Worm (Caenorhabditis elegans): ENCODE results near the gene C33H5.13.

C33H5.13 gene

DNA sequence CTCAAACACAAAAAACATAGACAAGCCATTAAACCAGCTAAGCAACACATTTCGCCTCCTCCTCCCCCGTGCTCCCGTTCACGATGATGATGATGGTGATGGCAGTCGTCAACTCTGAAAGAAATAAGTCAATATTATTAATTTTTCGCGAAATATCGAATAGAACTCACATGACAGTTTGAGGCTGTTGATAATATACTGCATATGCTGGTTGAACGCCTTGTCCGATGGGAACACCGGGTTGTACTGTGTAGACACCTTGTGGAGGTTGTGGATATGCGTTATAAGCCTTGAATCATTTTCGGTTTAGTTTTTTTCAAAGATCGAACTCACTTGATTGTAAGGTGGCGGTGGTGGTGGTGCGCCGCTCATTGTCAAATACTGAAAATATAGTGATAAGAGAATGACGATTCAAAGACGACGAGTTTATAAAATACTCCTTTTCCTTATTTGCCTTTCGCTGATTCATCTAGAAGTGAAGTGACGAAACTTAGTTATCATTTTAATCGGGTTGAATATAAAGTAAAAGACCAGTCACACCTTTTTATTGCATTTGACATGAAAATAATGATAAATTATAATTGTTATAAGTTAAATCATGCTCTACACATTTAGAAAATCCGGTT lies at the start of gene C33H5.13:
TSS of gene C33H5.13 (minus strand) at position 443 of the 626 bp plus-strand sequence.
- TF ChIP-seq unc-62 (GFP tag; optimal IDR thresholded peaks at IDR 0.05), result no peak

DNA sequence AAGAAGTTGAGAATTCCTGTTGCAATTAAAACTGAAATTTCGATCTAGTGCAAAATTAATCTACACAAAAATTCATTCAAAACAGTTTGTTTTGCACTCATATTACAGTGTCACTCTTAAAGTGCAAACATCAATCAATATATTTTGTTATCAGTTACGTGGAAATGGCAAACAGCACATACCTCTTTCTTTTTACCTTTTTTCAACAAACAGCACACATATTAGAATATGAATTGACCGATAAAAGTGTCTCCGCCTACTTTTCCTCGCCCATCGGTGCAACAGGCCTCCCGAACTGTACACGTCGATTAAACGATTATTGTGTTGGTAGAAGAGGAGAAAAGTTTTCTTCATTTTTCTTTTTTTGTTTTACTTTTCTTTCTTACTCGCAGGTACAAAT lies 49.2 kb upstream of the C33H5.13 start:
- no peak for TF ChIP-seq unc-62 (GFP tag; optimal IDR thresholded peaks at IDR 0.05)

ce11 chrIV:7839923-7840322 lies 47.9 kb upstream of the C33H5.13 start:
- no peak for TF ChIP-seq unc-62 (GFP tag; optimal IDR thresholded peaks at IDR 0.05)

ce11 chrIV:7838426-7838825 lies 46.4 kb upstream of the C33H5.13 start, which contains the start of gene C06A6.7:
TSS of gene C06A6.7 (minus strand) at chrIV:7838526.
- no peak for TF ChIP-seq unc-62 (GFP tag; optimal IDR thresholded peaks at IDR 0.05)

- no peak for TF ChIP-seq unc-62 (GFP tag; optimal IDR thresholded peaks at IDR 0.05)
These were observed 44.4 kb upstream of the C33H5.13 start for ce11 chrIV:7836491-7836890.

DNA sequence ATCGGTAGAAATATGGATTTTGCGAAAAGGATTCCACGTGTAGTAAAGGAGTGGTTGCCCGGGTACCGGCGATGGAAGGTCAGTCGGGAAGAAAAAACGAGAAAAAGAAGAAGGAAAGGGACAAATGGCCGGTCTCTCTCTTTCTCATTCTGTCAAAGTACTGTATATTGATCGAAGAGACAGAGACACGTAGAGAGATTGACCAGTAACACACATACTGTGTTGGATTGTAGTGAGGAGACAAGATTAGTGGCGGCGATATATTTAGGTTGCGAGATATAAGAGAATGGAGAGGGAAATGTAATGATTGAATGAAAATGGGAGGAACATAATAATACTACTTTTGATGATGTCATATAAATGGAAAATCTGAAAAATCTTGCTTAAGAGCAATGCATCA lies 44.0 kb upstream of the C33H5.13 start:
- TF ChIP-seq unc-62 (GFP tag; optimal IDR thresholded peaks at IDR 0.05), result no peak

- no peak for TF ChIP-seq unc-62 (GFP tag; optimal IDR thresholded peaks at IDR 0.05)
These were observed 42.7 kb upstream of the C33H5.13 start, which contains the start of gene erp-44.2 for ce11 chrIV:7834625-7835228. TSS of gene erp-44.2 (minus strand) at chrIV:7834675.

DNA sequence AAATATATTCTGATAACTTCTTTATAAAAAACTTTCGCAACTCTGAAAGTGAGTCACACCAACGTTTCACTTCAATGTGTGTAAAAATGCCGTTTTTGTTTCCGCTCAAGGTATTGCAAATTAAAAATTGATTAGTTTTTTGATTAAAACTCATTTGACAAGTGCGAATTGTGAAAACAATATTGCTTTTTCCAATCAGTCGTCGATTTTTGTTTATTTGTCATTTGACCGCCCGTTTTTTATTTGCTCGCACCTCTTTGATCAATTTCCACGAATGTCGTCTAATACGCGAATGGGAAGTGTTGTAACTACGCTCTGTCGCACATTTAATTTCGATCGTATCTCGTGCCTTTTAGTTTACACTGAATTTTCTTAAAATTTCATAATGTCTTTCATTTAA lies 38.1 kb upstream of the C33H5.13 start, which contains the start of gene mvb-12:
TSS of gene mvb-12 (plus strand) at position 375 of the 400 bp plus-strand sequence.
- TF ChIP-seq unc-62 (GFP tag; optimal IDR thresholded peaks at IDR 0.05), result no peak

DNA sequence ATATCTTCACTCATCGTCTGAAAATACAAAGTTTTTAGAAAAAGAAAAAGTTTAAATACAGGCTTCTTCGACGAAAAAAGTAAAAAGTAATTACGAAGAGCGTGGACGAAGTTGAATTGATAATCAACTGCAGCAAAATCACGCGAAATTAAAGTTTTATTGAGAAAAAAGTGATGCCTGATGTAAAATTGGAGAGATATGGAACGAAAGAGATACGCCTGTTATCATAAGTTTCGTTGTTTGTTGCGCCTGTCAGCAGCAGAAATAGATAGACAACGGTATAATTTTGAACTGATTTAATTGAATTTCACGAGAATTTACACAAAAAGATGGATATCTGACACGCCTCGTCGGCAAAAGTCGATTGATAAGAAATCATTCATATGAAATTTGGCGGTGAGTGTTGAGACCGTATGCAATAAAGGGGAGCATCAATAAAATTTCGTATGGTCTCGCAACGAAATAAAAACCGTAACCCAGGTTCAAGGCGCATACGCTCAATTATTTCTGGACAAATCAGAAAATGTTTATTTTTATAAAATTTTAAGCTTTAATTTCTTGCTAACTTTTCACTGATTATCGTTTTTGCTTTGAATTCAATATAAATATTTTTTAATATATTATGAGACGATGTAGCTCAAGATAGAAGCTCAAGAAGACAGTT lies 37.3 kb upstream of the C33H5.13 start, which contains the start of gene C06A6.4:
TSS of gene C06A6.4 (minus strand) at position 24 of the 664 bp plus-strand sequence.
- no peak for TF ChIP-seq unc-62 (GFP tag; optimal IDR thresholded peaks at IDR 0.05)

DNA sequence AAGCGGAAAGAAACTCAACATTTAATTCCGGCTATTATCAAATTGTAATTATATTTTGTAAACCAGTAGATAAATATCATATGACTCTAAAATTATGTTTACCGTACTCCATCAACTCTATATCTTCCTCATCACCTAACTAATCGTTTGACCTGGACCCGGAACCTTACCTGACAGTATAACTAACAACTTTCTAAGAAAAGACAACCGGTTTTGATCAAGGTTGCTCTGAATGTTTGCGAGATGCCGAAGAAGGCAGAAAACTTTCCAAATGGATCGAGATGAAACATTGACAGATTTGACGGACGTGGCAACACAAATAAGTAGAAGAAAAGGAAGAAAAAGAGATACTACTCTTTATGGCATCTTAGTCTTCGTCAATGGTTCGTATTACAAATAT lies 32.6 kb upstream of the C33H5.13 start:
- no peak for TF ChIP-seq unc-62 (GFP tag; optimal IDR thresholded peaks at IDR 0.05)

DNA sequence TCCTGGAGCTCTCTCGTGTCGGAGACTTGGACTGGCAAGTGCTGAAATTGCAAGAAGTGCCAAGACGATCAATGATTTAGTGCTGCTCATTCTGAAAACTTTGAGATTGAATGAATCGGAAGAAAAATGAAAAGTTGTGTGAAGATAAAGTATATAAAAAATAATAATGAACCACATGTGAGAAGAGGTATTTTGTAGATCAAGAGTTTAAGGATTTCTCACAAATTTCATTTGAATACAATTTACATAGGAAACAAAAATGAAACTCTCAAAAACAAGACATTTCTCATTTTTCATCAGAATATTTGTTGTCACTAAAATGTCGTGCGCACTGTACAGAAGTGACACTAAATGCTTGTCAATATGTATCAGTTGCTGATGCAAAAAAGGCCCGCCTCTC lies 30.5 kb upstream of the C33H5.13 start, which contains the start of gene T14A8.2:
TSS of gene T14A8.2 (minus strand) at position 101 of the 400 bp plus-strand sequence.
- no peak for TF ChIP-seq unc-62 (GFP tag; optimal IDR thresholded peaks at IDR 0.05)

DNA sequence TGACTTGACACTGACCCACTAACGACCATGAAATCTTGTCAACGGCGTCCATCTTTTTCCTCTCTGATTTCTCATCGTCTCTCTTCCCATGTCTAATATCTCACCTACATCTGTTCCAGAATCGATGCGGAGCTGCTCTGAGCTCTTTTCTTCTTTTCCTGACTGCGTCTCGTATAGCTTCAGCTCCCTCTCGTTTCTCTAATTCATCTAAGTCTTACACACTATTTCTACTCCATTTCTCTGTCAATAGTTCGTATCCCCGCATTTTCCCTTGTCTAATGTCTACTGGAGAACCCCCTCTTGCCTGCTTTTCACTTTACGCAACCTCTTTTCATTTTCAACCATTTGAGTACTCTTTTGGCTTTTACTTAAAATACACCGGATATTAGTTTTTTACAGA lies 25.8 kb upstream of the C33H5.13 start, which contains the start of gene ric-3:
TSS of gene ric-3 (plus strand) at position 400 of the 400 bp plus-strand sequence.
- TF ChIP-seq unc-62 (GFP tag; optimal IDR thresholded peaks at IDR 0.05), result no peak

- no peak for TF ChIP-seq unc-62 (GFP tag; optimal IDR thresholded peaks at IDR 0.05)
These were observed 24.5 kb upstream of the C33H5.13 start for ce11 chrIV:7816402-7817102.

DNA sequence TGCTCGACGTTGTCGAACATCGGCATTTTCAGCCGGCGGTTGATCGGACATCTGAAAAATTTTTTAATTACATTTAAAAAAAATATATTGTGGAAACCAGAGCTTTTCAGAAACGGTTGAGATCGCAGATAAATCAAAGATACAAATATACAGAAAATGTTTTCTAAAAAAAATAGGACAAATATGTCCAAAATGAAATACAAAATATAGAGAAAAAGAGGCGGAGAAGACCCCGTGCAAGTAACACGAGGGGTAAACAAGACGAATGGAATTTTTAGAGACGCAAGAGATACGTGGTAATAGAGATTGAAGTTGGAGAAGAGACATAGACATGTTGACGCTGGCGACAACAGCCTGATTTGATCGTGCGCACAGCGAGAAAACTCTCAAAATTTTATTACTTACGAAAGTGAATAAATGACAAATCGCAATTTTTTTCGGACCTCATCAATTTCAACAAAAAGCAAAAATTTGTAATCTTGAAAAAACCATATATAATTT lies 23.7 kb upstream of the C33H5.13 start, which contains the start of gene cdgs-1:
TSS of gene cdgs-1 (minus strand) at position 51 of the 501 bp plus-strand sequence.
- no peak for TF ChIP-seq unc-62 (GFP tag; optimal IDR thresholded peaks at IDR 0.05)

DNA sequence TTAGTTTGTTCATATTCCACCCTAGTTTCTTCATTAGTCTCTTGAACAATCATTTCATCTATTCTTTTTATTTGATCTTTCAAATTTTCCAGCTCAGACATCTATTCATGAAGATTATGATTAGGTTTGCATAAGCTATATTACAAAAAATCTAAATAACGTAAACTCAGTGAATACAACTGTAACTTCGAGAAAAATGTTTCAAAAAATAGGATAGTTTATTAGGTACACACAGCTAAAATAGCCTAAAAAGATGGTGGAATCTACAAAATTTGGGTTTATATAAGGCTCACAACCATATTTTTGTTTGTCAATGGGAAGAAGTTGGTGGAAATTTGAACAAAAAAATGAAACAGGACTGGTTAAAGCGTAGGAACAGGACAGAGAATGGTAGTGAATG lies 20.6 kb upstream of the C33H5.13 start, which contains the start of gene zgpa-1:
TSS of gene zgpa-1 (minus strand) at position 101 of the 400 bp plus-strand sequence.
- no peak for TF ChIP-seq unc-62 (GFP tag; optimal IDR thresholded peaks at IDR 0.05)
